Worm (Caenorhabditis elegans): ENCODE measurements around the gene vps-8.

DNA sequence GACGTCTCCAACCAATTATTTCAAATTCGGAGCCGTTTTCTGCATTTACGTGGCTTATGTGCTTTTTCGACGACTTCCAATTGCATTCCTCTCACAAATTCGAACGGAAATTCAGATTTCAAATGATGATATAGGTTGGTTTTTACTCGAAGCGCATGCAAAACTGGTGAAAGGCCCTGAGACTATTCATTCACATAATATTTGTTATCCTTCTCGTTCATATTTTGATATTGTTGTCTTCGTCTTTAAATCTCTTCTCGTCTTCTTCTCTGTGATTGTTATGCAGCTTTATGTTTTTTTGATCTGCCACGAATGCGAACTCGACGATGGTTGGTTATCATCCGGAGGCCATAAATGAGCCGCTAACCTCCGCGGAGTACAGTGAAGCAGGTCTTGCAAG, 7.1 kb upstream of the vps-8 start, which contains the start of gene hpo-12:
- TF ChIP-seq lsy-2 (tag; optimal IDR thresholded peaks at IDR 0.05) (no peak), M03D4.4 (tag; optimal IDR thresholded peaks at IDR 0.05) (no peak), snpc-4 (tag; optimal IDR thresholded peaks at IDR 0.05) (no peak), blmp-1 (tag; optimal IDR thresholded peaks at IDR 0.05) (no peak), ztf-11 (tag; optimal IDR thresholded peaks at IDR 0.05) (no peak), unc-62 (GFP tag; optimal IDR thresholded peaks at IDR 0.05) (no peak), unc-39 (tag; optimal IDR thresholded peaks at IDR 0.05) (no peak), nhr-237 (tag; optimal IDR thresholded peaks at IDR 0.05) (no peak)

Measured in whole organism, mixed stage, embryonic.